Fruit fly (Drosophila melanogaster) whole organism, pupa: ENCODE data around the gene CG32428.

Source experiments
- CG12605 ChIP-seq: fragments of 200-800 bp; sonication (Bioruptor generic); IDR thresholded peaks from 2 replicates; pipeline ENCODE4 v1.3.6; 2022; ENCODE audit warnings: missing biosample characterization, missing genetic modification characterization
- CG17806 ChIP-seq: fragments of 200-800 bp; sonication (Bioruptor generic); optimal IDR thresholded peaks from 2 replicates; lab custom pipeline; 2018; ENCODE audit warnings: missing biosample characterization, mild to moderate bottlenecking, missing genetic modification characterization, moderate library complexity
- CG34367 ChIP-seq: fragments of 200-800 bp; sonication (Bioruptor generic); optimal IDR thresholded peaks from 2 replicates; lab custom pipeline; 2018; ENCODE audit warnings: missing biosample characterization, mild to moderate bottlenecking, missing genetic modification characterization
- CG4496 ChIP-seq: fragments of 200-800 bp; sonication (Bioruptor generic); IDR thresholded peaks from 3 replicates; pipeline ENCODE4 v1.3.6; 2022; ENCODE audit warnings: missing biosample characterization, missing genetic modification characterization
- CG8301 ChIP-seq: fragments of 200-800 bp; sonication (Bioruptor generic); optimal IDR thresholded peaks from 2 replicates; lab custom pipeline; 2018; ENCODE audit warnings: missing biosample characterization, mild to moderate bottlenecking, missing genetic modification characterization

dm6 chr3L:20516519-20517178 lies 43.1 kb upstream of the CG32428 start:
- TF ChIP-seq CG8301 (tag; lab: Kevin White, UChicago) (peak; percentile 18), CG34367 (peak; percentile 46), CG17806 (tag; lab: Kevin White, UChicago) (peak; percentile 48), CG4496 (GFP tag; lab: Robert Waterston, UW) (0 out of 3 replicates have a peak, but pooled peaks have one; percentile 39), CG12605 (GFP tag; lab: Robert Waterston, UW) (no peak; the same call in 1 of the 2 replicates)
